Fruit fly (Drosophila melanogaster) whole organism, prepupa: ENCODE data around the gene CG3603.

Experiments used
- CG10669 ChIP-seq: fragments of 200-800 bp; sonication (Bioruptor generic); optimal IDR thresholded peaks from 3 replicates; lab custom pipeline; 2018; ENCODE audit warnings: missing biosample characterization, mild to moderate bottlenecking, missing genetic modification characterization, moderate library complexity
- CG3919 ChIP-seq: fragments of 200-800 bp; sonication (Bioruptor generic); optimal IDR thresholded peaks from 3 replicates; lab custom pipeline; 2016; ENCODE audit warnings: missing biosample characterization, missing genetic modification characterization
- Eip75B ChIP-seq: fragments of 200-800 bp; sonication (Bioruptor generic); optimal IDR thresholded peaks from 3 replicates; lab custom pipeline; 2016; ENCODE audit warnings: missing biosample characterization, missing genetic modification characterization
- Ets21C ChIP-seq: fragments of 200-800 bp; sonication (Bioruptor generic); optimal IDR thresholded peaks from 3 replicates; lab custom pipeline; 2016; ENCODE audit warnings: missing biosample characterization, missing genetic modification characterization
- OdsH ChIP-seq: fragments of 200-800 bp; sonication (Bioruptor generic); optimal IDR thresholded peaks from 3 replicates; lab custom pipeline; 2016; ENCODE audit warnings: missing biosample characterization, missing genetic modification characterization
- Sox14 ChIP-seq: fragments of 200-800 bp; sonication (Bioruptor generic); optimal IDR thresholded peaks from 3 replicates; lab custom pipeline; 2016; ENCODE audit warnings: missing biosample characterization, missing genetic modification characterization
- cyc ChIP-seq: fragments of 200-800 bp; sonication (Bioruptor generic); optimal IDR thresholded peaks from 3 replicates; lab custom pipeline; 2016; ENCODE audit warnings: missing biosample characterization, missing genetic modification characterization
- spab ChIP-seq: fragments of 200-800 bp; sonication (Bioruptor generic); optimal IDR thresholded peaks from 2 replicates; lab custom pipeline; 2017; ENCODE audit warnings: missing biosample characterization, mild to moderate bottlenecking, missing genetic modification characterization, missing genetic modification reagents
- topi ChIP-seq: fragments of 200-800 bp; sonication (Bioruptor generic); optimal IDR thresholded peaks from 3 replicates; lab custom pipeline; 2016; ENCODE audit warnings: missing biosample characterization, missing genetic modification characterization

DNA sequence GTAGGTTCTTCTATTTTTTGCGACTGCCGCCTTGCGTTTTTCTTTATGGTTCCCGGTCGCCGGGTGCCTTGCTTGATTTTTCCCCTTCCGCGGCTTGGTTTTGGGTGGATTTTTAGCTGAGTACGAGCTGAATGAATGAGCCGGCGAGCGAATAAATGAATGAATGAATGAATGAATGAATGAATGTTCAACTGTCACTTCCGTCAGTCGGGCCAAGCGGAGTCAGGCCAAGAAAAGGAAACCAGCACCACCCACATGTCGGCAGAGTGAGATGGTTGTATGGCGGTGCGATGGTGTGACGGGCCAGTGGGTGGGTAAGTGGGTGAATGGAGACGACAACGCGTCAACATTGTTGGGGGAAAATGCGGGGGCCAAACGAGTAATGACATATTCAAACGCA lies 21.2 kb downstream of the CG3603 start:
- TF ChIP-seq Ets21C (GFP tag; lab: Kevin White, UChicago) (no peak), CG10669 (GFP tag; lab: Kevin White, UChicago) (no peak), topi (GFP tag; lab: Kevin White, UChicago) (no peak), cyc (GFP tag; lab: Kevin White, UChicago) (no peak), OdsH (GFP tag; lab: Kevin White, UChicago) (no peak), Eip75B (GFP tag; lab: Kevin White, UChicago) (no peak), Sox14 (GFP tag; lab: Kevin White, UChicago) (no peak), spab (no peak), CG3919 (GFP tag; lab: Kevin White, UChicago) (no peak)
